Fruit fly (Drosophila melanogaster) whole organism, embryonic: ENCODE data around the gene bin.

Experiments
- Asciz ChIP-seq: fragments of 200-800 bp; sonication (Bioruptor generic); optimal IDR thresholded peaks from 2 replicates; lab custom pipeline; 2017; ENCODE audit warnings: missing biosample characterization, mild to moderate bottlenecking, missing genetic modification characterization, missing genetic modification reagents
- CG10209 ChIP-seq: fragments of 200-800 bp; sonication (Bioruptor generic); optimal IDR thresholded peaks from 3 replicates; lab custom pipeline; 2017; ENCODE audit warnings: missing biosample characterization, mild to moderate bottlenecking, missing genetic modification characterization, missing genetic modification reagents
- CG10431 ChIP-seq: fragments of 200-800 bp; sonication (Bioruptor generic); optimal IDR thresholded peaks from 3 replicates; lab custom pipeline; 2018; ENCODE audit warnings: missing biosample characterization, mild to moderate bottlenecking, missing genetic modification characterization
- CG11723 ChIP-seq: fragments of 200-800 bp; sonication (Bioruptor generic); optimal IDR thresholded peaks from 2 replicates; lab custom pipeline; 2017; ENCODE audit warnings: missing biosample characterization, mild to moderate bottlenecking, missing genetic modification characterization
- CG12071 ChIP-seq: fragments of 200-800 bp; sonication (Bioruptor generic); optimal IDR thresholded peaks from 3 replicates; lab custom pipeline; 2018; ENCODE audit warnings: missing biosample characterization, mild to moderate bottlenecking, missing genetic modification characterization
- CG12155 ChIP-seq: fragments of 200-800 bp; sonication (Bioruptor generic); optimal IDR thresholded peaks from 3 replicates; lab custom pipeline; 2016; ENCODE audit warnings: missing biosample characterization, missing genetic modification characterization
- CG14710 ChIP-seq: fragments of 200-800 bp; sonication (Bioruptor generic); optimal IDR thresholded peaks from 3 replicates; lab custom pipeline; 2019; ENCODE audit warnings: missing biosample characterization, mild to moderate bottlenecking, missing genetic modification characterization, moderate library complexity
- CG15601 ChIP-seq: fragments of 200-800 bp; sonication (Bioruptor generic); optimal IDR thresholded peaks from 3 replicates; lab custom pipeline; 2019; ENCODE audit warnings: missing biosample characterization, mild to moderate bottlenecking, missing genetic modification characterization, moderate library complexity
- CG1602 ChIP-seq: fragments of 200-800 bp; sonication (Bioruptor generic); optimal IDR thresholded peaks from 3 replicates; lab custom pipeline; 2016; ENCODE audit warnings: missing biosample characterization, missing genetic modification characterization
- CG16863 ChIP-seq: fragments of 200-800 bp; sonication (Bioruptor generic); optimal IDR thresholded peaks from 3 replicates; lab custom pipeline; 2016; ENCODE audit warnings: missing biosample characterization, missing genetic modification characterization
- CG17328 ChIP-seq: fragments of 200-800 bp; sonication (Bioruptor generic); IDR thresholded peaks from 2 replicates; pipeline ENCODE4 v1.3.6; 2022; ENCODE audit warnings: missing biosample characterization, missing genetic modification characterization
- CG17361 ChIP-seq: fragments of 200-800 bp; sonication (Bioruptor generic); IDR thresholded peaks from 3 replicates; pipeline ENCODE4 v1.3.6; 2022; ENCODE audit warnings: missing biosample characterization, missing genetic modification characterization
- CG17612 ChIP-seq: fragments of 200-800 bp; sonication (Bioruptor generic); IDR thresholded peaks from 2 replicates; pipeline ENCODE4 v1.3.6; 2022; ENCODE audit warnings: missing biosample characterization, missing genetic modification characterization
- CG18011 ChIP-seq: fragments of 200-800 bp; sonication (Bioruptor generic); optimal IDR thresholded peaks from 2 replicates; lab custom pipeline; 2017; ENCODE audit warnings: missing biosample characterization, missing genetic modification characterization, mild to moderate bottlenecking, moderate library complexity, missing genotype
- CG2678 ChIP-seq: fragments of 200-800 bp; sonication (Bioruptor generic); optimal IDR thresholded peaks from 3 replicates; lab custom pipeline; 2019; ENCODE audit warnings: missing biosample characterization, mild to moderate bottlenecking, missing genetic modification characterization, moderate library complexity
- CG31441 ChIP-seq: fragments of 200-800 bp; sonication (Bioruptor generic); IDR thresholded peaks from 2 replicates; pipeline ENCODE4 v1.3.6; 2022; ENCODE audit warnings: missing biosample characterization, missing genetic modification characterization
- CG32532 ChIP-seq: fragments of 200-800 bp; sonication (Bioruptor generic); IDR thresholded peaks from 2 replicates; pipeline ENCODE4 v1.3.6; 2022; ENCODE audit warnings: missing biosample characterization, missing genetic modification characterization
- CG34376 ChIP-seq: fragments of 200-800 bp; sonication (Bioruptor generic); optimal IDR thresholded peaks from 2 replicates; lab custom pipeline; 2018; ENCODE audit warnings: missing biosample characterization, mild to moderate bottlenecking, missing genetic modification characterization
- CG34422 ChIP-seq: fragments of 200-800 bp; sonication (Bioruptor generic); IDR thresholded peaks from 3 replicates; pipeline ENCODE4 v1.3.6; 2022; ENCODE audit warnings: missing biosample characterization, missing genetic modification characterization
- CG4617 ChIP-seq: fragments of 200-800 bp; sonication (Bioruptor generic); optimal IDR thresholded peaks from 3 replicates; lab custom pipeline; 2016; ENCODE audit warnings: missing biosample characterization, missing genetic modification characterization, borderline replicate concordance
- CG7357 ChIP-seq: fragments of 200-800 bp; sonication (Bioruptor generic); IDR thresholded peaks from 3 replicates; pipeline ENCODE4 v1.3.6; 2022; ENCODE audit warnings: missing biosample characterization, missing genetic modification characterization
- CG7786 ChIP-seq: fragments of 200-800 bp; sonication (Bioruptor generic); optimal IDR thresholded peaks from 2 replicates; lab custom pipeline; 2016; ENCODE audit warnings: missing biosample characterization, missing genetic modification characterization
- CG8089 ChIP-seq: fragments of 200-800 bp; sonication (Bioruptor generic); optimal IDR thresholded peaks from 3 replicates; lab custom pipeline; 2016; ENCODE audit warnings: missing biosample characterization, missing genetic modification characterization
- CG8290 ChIP-seq, 3 experiments: fragments of 200-800 bp; sonication (Bioruptor generic); optimal IDR thresholded peaks; 2 replicates each; lab custom pipeline; 2016 to 2019; ENCODE audit warnings: missing biosample characterization in 3 of 3, missing genetic modification characterization in 3 of 3, mild to moderate bottlenecking in 2 of 3, moderate library complexity in 1 of 3
- CG8944 ChIP-seq: fragments of 200-800 bp; sonication (Bioruptor generic); optimal IDR thresholded peaks from 3 replicates; lab custom pipeline; 2016; ENCODE audit warnings: missing biosample characterization, missing genetic modification characterization
- CG9215 ChIP-seq: fragments of 200-800 bp; sonication (Bioruptor generic); IDR thresholded peaks from 2 replicates; pipeline ENCODE4 v1.3.6; 2022; ENCODE audit warnings: missing biosample characterization, missing genetic modification characterization
- CG9437 ChIP-seq: fragments of 200-800 bp; sonication (Bioruptor generic); optimal IDR thresholded peaks from 2 replicates; lab custom pipeline; 2018; ENCODE audit warnings: missing biosample characterization, mild to moderate bottlenecking, missing genetic modification characterization
- CG9797 ChIP-seq: fragments of 200-800 bp; sonication (Bioruptor generic); optimal IDR thresholded peaks from 3 replicates; lab custom pipeline; 2018; ENCODE audit warnings: missing biosample characterization, mild to moderate bottlenecking, missing genetic modification characterization
- D19A ChIP-seq: fragments of 200-800 bp; optimal IDR thresholded peaks from 3 replicates; lab custom pipeline; 2019; ENCODE audit warnings: missing biosample characterization, mild to moderate bottlenecking, missing genetic modification characterization, moderate library complexity
- Dip2 ChIP-seq: fragments of 200-800 bp; sonication (Bioruptor generic); IDR thresholded peaks from 2 replicates; pipeline ENCODE4 v1.3.6; 2022; ENCODE audit warnings: missing biosample characterization, missing genetic modification characterization
- E2f2 ChIP-seq: fragments of 200-800 bp; sonication (Bioruptor generic); IDR thresholded peaks from 2 replicates; pipeline ENCODE4 v1.3.6; 2022; ENCODE audit warnings: missing biosample characterization, missing genetic modification characterization
- Gug ChIP-seq: fragments of 200-800 bp; sonication (Bioruptor generic); IDR thresholded peaks from 4 replicates; pipeline ENCODE4 v1.3.6; 2022; ENCODE audit warnings: missing biosample characterization, missing genetic modification characterization
- H15 ChIP-seq: fragments of 200-800 bp; sonication (Bioruptor generic); IDR thresholded peaks from 3 replicates; pipeline ENCODE4 v1.3.6; 2022; ENCODE audit warnings: missing biosample characterization, missing genetic modification characterization
- Jarid2 ChIP-seq: fragments of 200-800 bp; sonication (Bioruptor generic); optimal IDR thresholded peaks from 3 replicates; lab custom pipeline; 2017; ENCODE audit warnings: mild to moderate bottlenecking, missing biosample characterization, missing genetic modification reagents, missing genetic modification characterization
- NC2β ChIP-seq: fragments of 200-800 bp; sonication (Bioruptor generic); optimal IDR thresholded peaks from 2 replicates; lab custom pipeline; 2016; ENCODE audit warnings: missing biosample characterization, missing genetic modification characterization
- Neu2 ChIP-seq: fragments of 200-800 bp; sonication (Bioruptor generic); optimal IDR thresholded peaks from 3 replicates; lab custom pipeline; 2016; ENCODE audit warnings: missing biosample characterization, missing genetic modification characterization, borderline replicate concordance
- Ssrp ChIP-seq: fragments of 200-800 bp; sonication (Bioruptor generic); optimal IDR thresholded peaks from 2 replicates; lab custom pipeline; 2018; ENCODE audit warnings: missing biosample characterization, mild to moderate bottlenecking, missing genetic modification characterization, moderate library complexity
- amos ChIP-seq: fragments of 200-800 bp; sonication (Bioruptor generic); IDR thresholded peaks from 2 replicates; pipeline ENCODE4 v1.3.6; 2022; ENCODE audit warnings: missing biosample characterization, missing genetic modification characterization; ENCODE audit not compliant: partially characterized antibody
- btn ChIP-seq: fragments of 200-800 bp; sonication (Bioruptor generic); optimal IDR thresholded peaks from 2 replicates; lab custom pipeline; 2016; ENCODE audit warnings: missing biosample characterization, missing genetic modification characterization
- cwo ChIP-seq: fragments of 200-800 bp; sonication (Bioruptor generic); optimal IDR thresholded peaks from 3 replicates; lab custom pipeline; 2017; ENCODE audit warnings: missing biosample characterization, missing genetic modification characterization, mild to moderate bottlenecking, moderate library complexity, missing genetic modification reagents
- dimm ChIP-seq: fragments of 200-800 bp; sonication (Bioruptor generic); IDR thresholded peaks from 2 replicates; pipeline ENCODE4 v1.3.6; 2022; ENCODE audit warnings: missing biosample characterization, missing genetic modification characterization
- gt ChIP-seq: fragments of 200-800 bp; sonication (Bioruptor generic); IDR thresholded peaks from 2 replicates; pipeline ENCODE4 v1.3.6; 2022; ENCODE audit warnings: missing biosample characterization, missing genetic modification characterization
- jumu ChIP-seq: fragments of 200-800 bp; sonication (Bioruptor generic); optimal IDR thresholded peaks from 3 replicates; lab custom pipeline; 2016; ENCODE audit warnings: missing biosample characterization, missing genetic modification characterization
- mirr ChIP-seq: fragments of 200-800 bp; sonication (Bioruptor generic); optimal IDR thresholded peaks from 3 replicates; lab custom pipeline; 2018; ENCODE audit warnings: missing biosample characterization, mild to moderate bottlenecking, missing genetic modification characterization
- otp ChIP-seq: fragments of 200-800 bp; sonication (Bioruptor generic); IDR thresholded peaks from 3 replicates; pipeline ENCODE4, ENCODE4 v1.3.6; 2022; ENCODE audit warnings: missing biosample characterization, missing genetic modification characterization
- sens ChIP-seq: fragments of 200-800 bp; sonication (Bioruptor generic); peaks from one replicate; lab custom pipeline; 2016; ENCODE audit warnings: missing biosample characterization, missing genetic modification characterization
- sens-2 ChIP-seq: fragments of 200-800 bp; sonication (Bioruptor generic); IDR thresholded peaks from 2 replicates; pipeline ENCODE4 v1.3.6; 2022; ENCODE audit warnings: missing biosample characterization, missing genetic modification characterization
- shn ChIP-seq: fragments of 200-800 bp; sonication (Bioruptor generic); optimal IDR thresholded peaks from 3 replicates; lab custom pipeline; 2016; ENCODE audit warnings: missing biosample characterization, missing genetic modification characterization
- sna ChIP-seq: fragments of 200-800 bp; sonication (Bioruptor generic); IDR thresholded peaks from 2 replicates; pipeline ENCODE4 v1.3.6; 2022; ENCODE audit warnings: missing biosample characterization, missing genetic modification characterization; ENCODE audit not compliant: partially characterized antibody
- trem ChIP-seq: fragments of 200-800 bp; optimal IDR thresholded peaks from 3 replicates; lab custom pipeline; 2019; ENCODE audit warnings: missing biosample characterization, mild to moderate bottlenecking, missing genetic modification characterization, moderate library complexity
- wek ChIP-seq: fragments of 200-800 bp; sonication (Bioruptor generic); optimal IDR thresholded peaks from 3 replicates; lab custom pipeline; 2018; ENCODE audit warnings: missing biosample characterization, mild to moderate bottlenecking, missing genetic modification characterization, moderate library complexity
- zfh2 ChIP-seq: fragments of 200-800 bp; sonication (Bioruptor generic); optimal IDR thresholded peaks from 2 replicates; lab custom pipeline; 2016; ENCODE audit warnings: missing biosample characterization, missing genetic modification characterization

Gene bin

dm6 chr3L:6943948-6944319 is 46.5 kb upstream of the bin start (continued):
- TF ChIP-seq CG4617 (GFP tag; lab: Kevin White, UChicago) = no peak
- TF ChIP-seq jumu (GFP tag; lab: Kevin White, UChicago) = no peak
- no peak for TF ChIP-seq dimm (GFP tag; lab: Robert Waterston, UW)
- no peak for TF ChIP-seq CG1602 (GFP tag; lab: Kevin White, UChicago)
- TF ChIP-seq CG17361 = 0 out of 3 replicates have a peak, but pooled peaks have one; percentile 34
- no peak for TF ChIP-seq CG34422
- no peak for TF ChIP-seq E2f2
- no peak for TF ChIP-seq mirr (GFP tag; lab: Kevin White, UChicago)
- TF ChIP-seq Ssrp (tag; lab: Kevin White, UChicago) = peak; percentile 20
- TF ChIP-seq CG7357 (GFP tag; lab: Robert Waterston, UW) = no peak
- no peak for TF ChIP-seq zfh2 (GFP tag; lab: Kevin White, UChicago)
- TF ChIP-seq Neu2 (GFP tag; lab: Kevin White, UChicago) = no peak
- no peak for TF ChIP-seq cwo (GFP tag; lab: Kevin White, UChicago)
- no peak for TF ChIP-seq H15 (GFP tag; lab: Robert Waterston, UW)
- TF ChIP-seq CG34376 (GFP tag; lab: Kevin White, UChicago) = no peak
- no peak for TF ChIP-seq sens-2
- no peak for TF ChIP-seq CG9797 (GFP tag; lab: Kevin White, UChicago)
- no peak for TF ChIP-seq btn (GFP tag; lab: Kevin White, UChicago)
- TF ChIP-seq CG32532 (GFP tag; lab: Robert Waterston, UW) = no peak
- no peak for TF ChIP-seq Dip2 (GFP tag; lab: Robert Waterston, UW)
- peak; percentile 36; the same call in 1 of the 2 replicates for TF ChIP-seq CG31441
- no peak for TF ChIP-seq CG12155 (GFP tag; lab: Kevin White, UChicago)
- no peak for TF ChIP-seq Jarid2
- no peak for TF ChIP-seq NC2β (GFP tag; lab: Kevin White, UChicago)
- TF ChIP-seq CG7786 = no peak
- TF ChIP-seq gt = no peak
- no peak for TF ChIP-seq Gug (GFP tag; lab: Robert Waterston, UW)
- TF ChIP-seq CG11723 = no peak
- TF ChIP-seq CG17328 (GFP tag; lab: Robert Waterston, UW) = no peak
- TF ChIP-seq CG12071 (GFP tag; lab: Kevin White, UChicago) = no peak
- no peak for TF ChIP-seq CG17612 (GFP tag; lab: Robert Waterston, UW)
- no peak for TF ChIP-seq CG15601 (tag; lab: Kevin White, UChicago)
- no peak for TF ChIP-seq CG10431
- no peak for TF ChIP-seq CG8944
- no peak for TF ChIP-seq wek (GFP tag; lab: Kevin White, UChicago)
- TF ChIP-seq sna (GFP tag; lab: Robert Waterston, UW) = no peak
- TF ChIP-seq CG18011 (GFP tag; lab: Kevin White, UChicago) = no peak
- TF ChIP-seq trem = no peak
- TF ChIP-seq otp = no peak
- TF ChIP-seq CG14710 (tag; lab: Kevin White, UChicago) = no peak
- no peak for TF ChIP-seq CG10209 (GFP tag; lab: Kevin White, UChicago)
- TF ChIP-seq CG8290 (GFP tag; optimal IDR thresholded peaks at IDR 0.05; lab: Kevin White, UChicago) = no peak
- TF ChIP-seq CG8290 (tag; optimal IDR thresholded peaks at IDR 0.05; lab: Kevin White, UChicago) = no peak
- peak; percentile 26 for TF ChIP-seq CG2678 (tag; lab: Kevin White, UChicago)
- TF ChIP-seq CG16863 (GFP tag; lab: Kevin White, UChicago) = no peak
- no peak for TF ChIP-seq shn (GFP tag; lab: Kevin White, UChicago)
- no peak for TF ChIP-seq Asciz
- no peak for TF ChIP-seq D19A (tag; lab: Kevin White, UChicago)
- no peak for TF ChIP-seq amos (GFP tag; lab: Robert Waterston, UW)
- peak; percentile 59 for TF ChIP-seq sens (GFP tag; lab: Kevin White, UChicago)
- no peak for TF ChIP-seq CG9215 (GFP tag; lab: Robert Waterston, UW)
- no peak for TF ChIP-seq CG8089 (GFP tag; lab: Kevin White, UChicago)
- peak; percentile 20 for TF ChIP-seq CG9437 (GFP tag; lab: Kevin White, UChicago)
